Fruit fly (Drosophila melanogaster): Measurements from ENCODE around the gene Gal.

Gene Gal

dm6 chr2L:6045972-6046718, 39.5 kb upstream of the Gal start, which contains the start of gene Pfas:
Gene Pfas, minus strand, starts transcription at chr2L:6046050.
- TF ChIP-seq toy (GFP tag; IDR thresholded peaks at IDR 0.05) (no peak), CG10979 (tag; optimal IDR thresholded peaks at IDR 0.05) (peak; percentile 22), bab2 (GFP tag; optimal IDR thresholded peaks at IDR 0.05) (peak; percentile 5), Ptx1 (GFP tag; IDR thresholded peaks at IDR 0.05) (no peak), al (GFP tag; IDR thresholded peaks at IDR 0.05) (0 out of 2 replicates have a peak, but pooled peaks have one; percentile 31), salm (tag; optimal IDR thresholded peaks at IDR 0.05) (no peak), CG8388 (GFP tag; optimal IDR thresholded peaks at IDR 0.05) (no peak), peb (GFP tag; IDR thresholded peaks at IDR 0.05) (no peak), CG4328 (GFP tag; optimal IDR thresholded peaks at IDR 0.05) (peak; percentile 27), Lhr (GFP tag; optimal IDR thresholded peaks at IDR 0.05) (no peak), lov (optimal IDR thresholded peaks at IDR 0.05) (no peak), lov (GFP tag; IDR thresholded peaks at IDR 0.05) (no peak), CG14860 (GFP tag; IDR thresholded peaks at IDR 0.05; ENCODE audit: partially characterized antibody) (no peak), run (tag; optimal IDR thresholded peaks at IDR 0.05) (no peak), CG8944 (GFP tag; optimal IDR thresholded peaks at IDR 0.05) (peak; percentile 37), D19B (GFP tag; optimal IDR thresholded peaks at IDR 0.05) (no peak), ara (GFP tag; IDR thresholded peaks at IDR 0.05) (no peak), schlank (tag; optimal IDR thresholded peaks at IDR 0.05) (peak; percentile 45), CG3838 (GFP tag; optimal IDR thresholded peaks at IDR 0.05) (no peak), ken (GFP tag; IDR thresholded peaks at IDR 0.05) (peak; percentile 43; the same call in 1 of the 3 replicates), tgo (GFP tag; IDR thresholded peaks at IDR 0.05) (no peak; the same call in 2 of the 3 replicates), Hsf (GFP tag; optimal IDR thresholded peaks at IDR 0.05) (peak; percentile 45), hb (GFP tag; IDR thresholded peaks at IDR 0.05; ENCODE audit: partially characterized antibody) (no peak), Doc2 (GFP tag; IDR thresholded peaks at IDR 0.05) (no peak), GATAe (GFP tag; conservative IDR thresholded peaks at IDR 0.05) (no peak), CG3407 (GFP tag; optimal IDR thresholded peaks at IDR 0.05) (peak; percentile 6), Ssrp (tag; optimal IDR thresholded peaks at IDR 0.05) (no peak), CG1792 (GFP tag; optimal IDR thresholded peaks at IDR 0.05) (peak; percentile 57), tio (GFP tag; optimal IDR thresholded peaks at IDR 0.05) (no peak), CG32532 (GFP tag; IDR thresholded peaks at IDR 0.05) (peak; percentile 77), ro (GFP tag; IDR thresholded peaks at IDR 0.05) (no peak), CG8765 (GFP tag; IDR thresholded peaks at IDR 0.05) (no peak), vvl (GFP tag; IDR thresholded peaks at IDR 0.05) (peak; percentile 47; the same call in 1 of the 2 replicates), HmgZ (tag; optimal IDR thresholded peaks at IDR 0.05) (peak; percentile 87), Myb (GFP tag; optimal IDR thresholded peaks at IDR 0.05) (peak; percentile 95), ato (GFP tag; IDR thresholded peaks at IDR 0.05; ENCODE audit: partially characterized antibody) (no peak), shn (GFP tag; optimal IDR thresholded peaks at IDR 0.05) (peak; percentile 44), bcd (GFP tag; optimal IDR thresholded peaks at IDR 0.05) (peak; percentile 40), CG7271 (tag; optimal IDR thresholded peaks at IDR 0.05) (no peak), Hand (GFP tag; optimal IDR thresholded peaks at IDR 0.05) (peak; percentile 23), pan (optimal IDR thresholded peaks at IDR 0.05) (no peak), pan (GFP tag; optimal IDR thresholded peaks at IDR 0.05 in 1 of 2, IDR thresholded peaks at IDR 0.05 in 1 of 2) (peak in 1 of 2 experiments; percentile 49), CG7786 (GFP tag; optimal IDR thresholded peaks at IDR 0.05) (peak; percentile 56), Rx (GFP tag; IDR thresholded peaks at IDR 0.05) (no peak), Spps (tag; optimal IDR thresholded peaks at IDR 0.05) (no peak), CG33557 (GFP tag; optimal IDR thresholded peaks at IDR 0.05) (no peak), CG13424 (tag; optimal IDR thresholded peaks at IDR 0.05) (peak; percentile 39), CG18764 (GFP tag; optimal IDR thresholded peaks at IDR 0.05) (no peak), CG31441 (GFP tag; IDR thresholded peaks at IDR 0.05) (no peak), chinmo (GFP tag; IDR thresholded peaks at IDR 0.05; ENCODE audit: partially characterized antibody) (no peak)

Measured in whole organism, embryonic.